Fruit fly (Drosophila melanogaster) whole organism, embryonic: ENCODE measurements around the gene CG12438.

Experiments used
- Atf6 ChIP-seq: fragments of 200-800 bp; sonication (Bioruptor generic); IDR thresholded peaks from 2 replicates; pipeline ENCODE4 v1.3.6; 2022; ENCODE audit warnings: missing biosample characterization, missing genetic modification characterization
- C15 ChIP-seq: fragments of 200-800 bp; sonication (Bioruptor generic); IDR thresholded peaks from 3 replicates; pipeline ENCODE4 v1.3.6; 2022; ENCODE audit warnings: missing biosample characterization, missing genetic modification characterization
- CG10543 ChIP-seq: fragments of 200-800 bp; sonication (Bioruptor generic); optimal IDR thresholded peaks from 3 replicates; lab custom pipeline; 2017; ENCODE audit warnings: missing biosample characterization, mild to moderate bottlenecking, missing genetic modification characterization, moderate library complexity
- CG12769 ChIP-seq: fragments of 200-800 bp; sonication (Bioruptor generic); optimal IDR thresholded peaks from 2 replicates; lab custom pipeline; 2019; ENCODE audit warnings: missing biosample characterization, mild to moderate bottlenecking, missing genetic modification characterization, moderate library complexity
- CG13775 ChIP-seq: fragments of 200-800 bp; sonication (Bioruptor generic); optimal IDR thresholded peaks from 3 replicates; lab custom pipeline; 2017; ENCODE audit warnings: missing biosample characterization, mild to moderate bottlenecking, missing genetic modification characterization
- CG14710 ChIP-seq: fragments of 200-800 bp; sonication (Bioruptor generic); optimal IDR thresholded peaks from 3 replicates; lab custom pipeline; 2019; ENCODE audit warnings: missing biosample characterization, mild to moderate bottlenecking, missing genetic modification characterization, moderate library complexity
- CG15601 ChIP-seq: fragments of 200-800 bp; sonication (Bioruptor generic); optimal IDR thresholded peaks from 3 replicates; lab custom pipeline; 2019; ENCODE audit warnings: missing biosample characterization, mild to moderate bottlenecking, missing genetic modification characterization, moderate library complexity
- CG1602 ChIP-seq: fragments of 200-800 bp; sonication (Bioruptor generic); optimal IDR thresholded peaks from 3 replicates; lab custom pipeline; 2016; ENCODE audit warnings: missing biosample characterization, missing genetic modification characterization
- CG17361 ChIP-seq: fragments of 200-800 bp; sonication (Bioruptor generic); IDR thresholded peaks from 3 replicates; pipeline ENCODE4 v1.3.6; 2022; ENCODE audit warnings: missing biosample characterization, missing genetic modification characterization
- CG17912 ChIP-seq: fragments of 200-800 bp; sonication (Bioruptor generic); optimal IDR thresholded peaks from 2 replicates; lab custom pipeline; 2018; ENCODE audit warnings: missing biosample characterization, mild to moderate bottlenecking, missing genetic modification characterization
- CG31441 ChIP-seq: fragments of 200-800 bp; sonication (Bioruptor generic); IDR thresholded peaks from 2 replicates; pipeline ENCODE4 v1.3.6; 2022; ENCODE audit warnings: missing biosample characterization, missing genetic modification characterization
- CG32767 ChIP-seq: fragments of 200-800 bp; sonication (Bioruptor generic); IDR thresholded peaks from 2 replicates; pipeline ENCODE4 v1.3.6; 2022; ENCODE audit warnings: missing biosample characterization, missing genetic modification characterization
- CG3995 ChIP-seq: fragments of 200-800 bp; sonication (Bioruptor generic); optimal IDR thresholded peaks from 3 replicates; lab custom pipeline; 2016; ENCODE audit warnings: missing biosample characterization, missing genetic modification characterization
- CG8290 ChIP-seq, 3 experiments: fragments of 200-800 bp; sonication (Bioruptor generic); optimal IDR thresholded peaks; 2 replicates each; lab custom pipeline; 2016 to 2019; ENCODE audit warnings: missing biosample characterization in 3 of 3, missing genetic modification characterization in 3 of 3, mild to moderate bottlenecking in 2 of 3, moderate library complexity in 1 of 3
- D ChIP-seq, 2 experiments: fragments of 200-800 bp in 1 of 2; fragments of >200 bp in 1 of 2; sonication (Bioruptor generic) in 1 of 2; optimal IDR thresholded peaks; 2 replicates in 1 of 2; 3 replicates in 1 of 2; lab custom pipeline; 2017; ENCODE audit warnings: mild to moderate bottlenecking in 1 of 2, missing biosample characterization in 1 of 2, missing genetic modification characterization in 1 of 2, missing genetic modification reagents in 1 of 2
- Deaf1 ChIP-seq: fragments of 200-800 bp; optimal IDR thresholded peaks from 3 replicates; lab custom pipeline; 2019; ENCODE audit warnings: missing biosample characterization, mild to moderate bottlenecking, missing genetic modification characterization, moderate library complexity
- HmgZ ChIP-seq: fragments of 200-800 bp; sonication (Bioruptor generic); optimal IDR thresholded peaks from 2 replicates; lab custom pipeline; 2018; ENCODE audit warnings: missing biosample characterization, mild to moderate bottlenecking, missing genetic modification characterization
- Med ChIP-seq: fragments of 200-800 bp; sonication (Bioruptor generic); peaks from one replicate; lab custom pipeline; 2016; ENCODE audit warnings: missing biosample characterization, missing genetic modification characterization, mild to moderate bottlenecking, inconsistent platforms, moderate library complexity
- Nf-YB ChIP-seq: fragments of 200-800 bp; sonication (Bioruptor generic); optimal IDR thresholded peaks from 3 replicates; lab custom pipeline; 2019; ENCODE audit warnings: missing biosample characterization, mild to moderate bottlenecking, missing genetic modification characterization, moderate library complexity
- Oaz ChIP-seq: fragments of 200-800 bp; sonication (Bioruptor generic); IDR thresholded peaks from 2 replicates; pipeline ENCODE4 v1.3.6; 2022; ENCODE audit warnings: missing biosample characterization, missing genetic modification characterization
- Opbp ChIP-seq: fragments of 200-800 bp; sonication (Bioruptor generic); IDR thresholded peaks from 3 replicates; pipeline ENCODE4 v1.3.6; 2022; ENCODE audit warnings: missing biosample characterization, missing genetic modification characterization; ENCODE audit not compliant: partially characterized antibody
- Pdp1 ChIP-seq, 2 experiments: fragments of 200-800 bp; sonication (Bioruptor generic); optimal IDR thresholded peaks; 3 replicates each; lab custom pipeline; 2016; ENCODE audit warnings: missing biosample characterization in 2 of 2, missing genetic modification characterization in 2 of 2, mild to moderate bottlenecking in 1 of 2, moderate library complexity in 1 of 2
- bbx ChIP-seq: fragments of 200-800 bp; sonication (Bioruptor generic); IDR thresholded peaks from 2 replicates; pipeline ENCODE4 v1.3.6; 2022; ENCODE audit warnings: missing biosample characterization, missing genetic modification characterization; ENCODE audit not compliant: partially characterized antibody
- bcd ChIP-seq: fragments of 200-800 bp; sonication (Bioruptor generic); optimal IDR thresholded peaks from 2 replicates; lab custom pipeline; 2017; ENCODE audit warnings: missing biosample characterization, mild to moderate bottlenecking, missing genetic modification characterization
- caup ChIP-seq: fragments of 200-800 bp; sonication (Bioruptor generic); optimal IDR thresholded peaks from 3 replicates; lab custom pipeline; 2017; ENCODE audit warnings: missing biosample characterization, mild to moderate bottlenecking, missing genetic modification characterization, moderate library complexity; ENCODE audit not compliant: severe bottlenecking
- chinmo ChIP-seq: fragments of 200-800 bp; sonication (Bioruptor generic); IDR thresholded peaks from 4 replicates; pipeline ENCODE4 v1.3.6; 2022; ENCODE audit warnings: missing biosample characterization, missing genetic modification characterization; ENCODE audit not compliant: partially characterized antibody
- crc ChIP-seq: fragments of 200-800 bp; sonication (Bioruptor generic); optimal IDR thresholded peaks from 2 replicates; lab custom pipeline; 2016; ENCODE audit warnings: missing biosample characterization, missing genetic modification characterization
- crol ChIP-seq: fragments of 200-800 bp; sonication (Bioruptor generic); IDR thresholded peaks from 2 replicates; pipeline ENCODE4 v1.3.6; 2022; ENCODE audit warnings: missing biosample characterization, missing genetic modification characterization
- dati ChIP-seq: fragments of 200-800 bp; sonication (Bioruptor generic); IDR thresholded peaks from 2 replicates; pipeline ENCODE4 v1.3.6; 2022; ENCODE audit warnings: missing biosample characterization, missing genetic modification characterization
- dmrt99B ChIP-seq: fragments of 200-800 bp; sonication (Bioruptor generic); optimal IDR thresholded peaks from 2 replicates; lab custom pipeline; 2018; ENCODE audit warnings: missing biosample characterization, mild to moderate bottlenecking, missing genetic modification characterization, moderate library complexity
- ems ChIP-seq: fragments of 200-800 bp; sonication (Bioruptor generic); optimal IDR thresholded peaks from 3 replicates; lab custom pipeline; 2016; ENCODE audit warnings: missing biosample characterization, missing genetic modification characterization
- exex ChIP-seq: fragments of 200-800 bp; sonication (Bioruptor generic); optimal IDR thresholded peaks from 4 replicates; lab custom pipeline; 2018; ENCODE audit warnings: missing biosample characterization, mild to moderate bottlenecking, missing genetic modification characterization, moderate library complexity
- fu2 ChIP-seq: fragments of 200-800 bp; sonication (Bioruptor generic); optimal IDR thresholded peaks from 2 replicates; lab custom pipeline; 2016; ENCODE audit warnings: missing biosample characterization, missing genetic modification characterization
- grn ChIP-seq: fragments of 200-800 bp; sonication (Bioruptor generic); optimal IDR thresholded peaks from 3 replicates; lab custom pipeline; 2017; ENCODE audit warnings: missing biosample characterization, missing genetic modification characterization
- lbe ChIP-seq: fragments of 200-800 bp; sonication (Bioruptor generic); optimal IDR thresholded peaks from 2 replicates; lab custom pipeline; 2016; ENCODE audit warnings: missing biosample characterization, mild to moderate bottlenecking, missing genetic modification characterization
- mirr ChIP-seq: fragments of 200-800 bp; sonication (Bioruptor generic); optimal IDR thresholded peaks from 3 replicates; lab custom pipeline; 2018; ENCODE audit warnings: missing biosample characterization, mild to moderate bottlenecking, missing genetic modification characterization
- pho ChIP-seq: fragments of 200-800 bp; sonication (Bioruptor generic); optimal IDR thresholded peaks from 2 replicates; lab custom pipeline; 2016; ENCODE audit warnings: missing biosample characterization, missing genetic modification characterization
- phol ChIP-seq: fragments of 200-800 bp; sonication (Bioruptor generic); optimal IDR thresholded peaks from 3 replicates; lab custom pipeline; 2018; ENCODE audit warnings: missing biosample characterization, mild to moderate bottlenecking, missing genetic modification characterization, moderate library complexity
- pnt ChIP-seq: fragments of 200-800 bp; sonication (Bioruptor generic); optimal IDR thresholded peaks from 3 replicates; lab custom pipeline; 2016; ENCODE audit warnings: missing biosample characterization, missing genetic modification characterization
- schlank ChIP-seq: fragments of 200-800 bp; sonication (Bioruptor generic); optimal IDR thresholded peaks from 2 replicates; lab custom pipeline; 2018; ENCODE audit warnings: missing biosample characterization, mild to moderate bottlenecking, missing genetic modification characterization
- sug ChIP-seq: fragments of 200-800 bp; optimal IDR thresholded peaks from 2 replicates; lab custom pipeline; 2019; ENCODE audit warnings: missing biosample characterization, mild to moderate bottlenecking, missing genetic modification characterization, moderate library complexity
- tap ChIP-seq: fragments of 200-800 bp; optimal IDR thresholded peaks from 3 replicates; lab custom pipeline; 2019; ENCODE audit warnings: missing biosample characterization, mild to moderate bottlenecking, missing genetic modification characterization, moderate library complexity
- toy ChIP-seq: fragments of 200-800 bp; sonication (Bioruptor generic); IDR thresholded peaks from 2 replicates; pipeline ENCODE4 v1.3.6; 2022; ENCODE audit warnings: missing biosample characterization, missing genetic modification characterization

CG12438 gene

dm6 chr2L:8752022-8752421 is at the start of gene CG12438, which contains the start of gene CG45307:
TSS of gene CG12438 (plus strand) at chr2L:8752285.
TSS of gene CG45307 (minus strand) at chr2L:8752122.
- no peak for TF ChIP-seq pho (GFP tag; lab: Kevin White, UChicago)
- TF ChIP-seq schlank (tag; lab: Kevin White, UChicago), result no peak
- no peak for TF ChIP-seq tap (tag; lab: Kevin White, UChicago)
- no peak for TF ChIP-seq CG1602 (GFP tag; lab: Kevin White, UChicago)
- no peak for TF ChIP-seq Oaz (GFP tag; lab: Robert Waterston, UW)
- no peak for TF ChIP-seq D (optimal IDR thresholded peaks at IDR 0.05; lab: Kevin White, UChicago)
- no peak for TF ChIP-seq D (GFP tag; optimal IDR thresholded peaks at IDR 0.05; lab: Kevin White, UChicago)
- no peak for TF ChIP-seq toy
- no peak for TF ChIP-seq ems
- no peak for TF ChIP-seq bcd (GFP tag; lab: Kevin White, UChicago)
- TF ChIP-seq dati, result no peak
- TF ChIP-seq Nf-YB (GFP tag; lab: Kevin White, UChicago), result no peak
- no peak for TF ChIP-seq CG14710 (tag; lab: Kevin White, UChicago)
- no peak for TF ChIP-seq caup (GFP tag; lab: Kevin White, UChicago)
- TF ChIP-seq Opbp (GFP tag; lab: Robert Waterston, UW), result no peak
- no peak for TF ChIP-seq CG17361 (GFP tag; lab: Robert Waterston, UW)
- no peak for TF ChIP-seq CG31441 (GFP tag; lab: Robert Waterston, UW)
- TF ChIP-seq dmrt99B (tag; lab: Kevin White, UChicago), result no peak
- TF ChIP-seq, all 482 proteins: peak for 0

- TF ChIP-seq sug (peak; percentile 42), CG3995 (GFP tag; lab: Kevin White, UChicago) (no peak), crc (no peak), fu2 (GFP tag; lab: Kevin White, UChicago) (no peak), CG17912 (GFP tag; lab: Kevin White, UChicago) (no peak), exex (peak; percentile 75), Pdp1 (GFP tag; optimal IDR thresholded peaks at IDR 0.05; lab: Kevin White, UChicago) (peak in 1 of 2 experiments; percentile 74), CG14710 (tag; lab: Kevin White, UChicago) (no peak), mirr (GFP tag; lab: Kevin White, UChicago) (peak; percentile 88), CG15601 (no peak)
Measured at dm6 chr2L:8702907-8703626, 49.0 kb upstream of the CG12438 start.

dm6 chr2L:8704648-8705622 is 47.1 kb upstream of the CG12438 start, which contains the start of gene CatB:
TSS of gene CatB (plus strand) at chr2L:8705572.
- TF ChIP-seq CG13775 (GFP tag; lab: Kevin White, UChicago), result no peak
- TF ChIP-seq grn (GFP tag; lab: Kevin White, UChicago), result peak; percentile 84
- peak; percentile 20 for TF ChIP-seq CG10543
- peak; percentile 30 for TF ChIP-seq lbe (GFP tag; lab: Kevin White, UChicago)
- peak; percentile 20 for TF ChIP-seq HmgZ (tag; lab: Kevin White, UChicago)
- peak; percentile 97 for TF ChIP-seq sug
- TF ChIP-seq CG8290 (GFP tag; optimal IDR thresholded peaks at IDR 0.05; lab: Kevin White, UChicago), result no peak
- TF ChIP-seq CG8290 (tag; optimal IDR thresholded peaks at IDR 0.05; lab: Kevin White, UChicago), result peak in 1 of 2 experiments; percentile 26
- no peak for TF ChIP-seq Atf6 (GFP tag; lab: Robert Waterston, UW)
- TF ChIP-seq CG32767 (GFP tag; lab: Robert Waterston, UW), result no peak
- TF ChIP-seq phol (tag; lab: Kevin White, UChicago), result no peak
- TF ChIP-seq pnt, result no peak
- TF ChIP-seq crol, result peak; percentile 25; the same call in 1 of the 2 replicates
- peak; percentile 90 for TF ChIP-seq exex
- peak; percentile 15 for TF ChIP-seq CG12769 (tag; lab: Kevin White, UChicago)
- peak; percentile 56 for TF ChIP-seq Med (GFP tag; lab: Kevin White, UChicago)
- no peak for TF ChIP-seq bbx (GFP tag; lab: Robert Waterston, UW)
- TF ChIP-seq chinmo (GFP tag; lab: Robert Waterston, UW), result 0 out of 4 replicates have a peak, but pooled peaks have one; percentile 15
- TF ChIP-seq Deaf1 (tag; lab: Kevin White, UChicago), result peak; percentile 29
- no peak for TF ChIP-seq C15 (GFP tag; lab: Robert Waterston, UW)
